Worm (Caenorhabditis elegans) whole organism, mixed stage, embryonic: ENCODE measurements around the gene F47C12.6.

Experiments used
- M03D4.4 ChIP-seq: sonication (generic microtip); optimal IDR thresholded peaks from 2 replicates; lab custom pipeline; 2017; ENCODE audit warnings: mild to moderate bottlenecking, missing genetic modification characterization, missing compliant biosample characterization
- bed-3 ChIP-seq: fragments of 200-800 bp; sonication (Bioruptor generic); optimal IDR thresholded peaks from 3 replicates; lab custom pipeline; 2018; ENCODE audit warnings: mild to moderate bottlenecking, missing genetic modification characterization, moderate library complexity, missing compliant biosample characterization
- blmp-1 ChIP-seq: fragments of 150-350 bp; optimal IDR thresholded peaks from 2 replicates; lab custom pipeline; 2014; ENCODE audit warnings: missing biosample characterization, missing genetic modification characterization
- ceh-39 ChIP-seq: fragments of 150-350 bp; optimal IDR thresholded peaks from 2 replicates; lab custom pipeline; 2014; ENCODE audit warnings: missing biosample characterization, missing genetic modification characterization
- ceh-43 ChIP-seq: fragments of 200-800 bp; sonication (Bioruptor generic); optimal IDR thresholded peaks from 2 replicates; lab custom pipeline; 2018; ENCODE audit warnings: mild to moderate bottlenecking, missing genetic modification characterization, moderate library complexity, missing compliant biosample characterization
- ceh-83 ChIP-seq: fragments of 200-800 bp; sonication (Bioruptor generic); optimal IDR thresholded peaks from 2 replicates; lab custom pipeline; 2018; ENCODE audit warnings: mild to moderate bottlenecking, missing genetic modification characterization, missing compliant biosample characterization
- ces-1 ChIP-seq: fragments of 150-350 bp; optimal IDR thresholded peaks from 2 replicates; lab custom pipeline; 2014; ENCODE audit warnings: missing biosample characterization, missing genetic modification reagents, missing genetic modification characterization
- drap-1 ChIP-seq: fragments of 200-800 bp; sonication (Bioruptor generic); optimal IDR thresholded peaks from 3 replicates; lab custom pipeline; 2018; ENCODE audit warnings: mild to moderate bottlenecking, missing genetic modification characterization, missing compliant biosample characterization
- elt-1 ChIP-seq: sonication (generic microtip); optimal IDR thresholded peaks from 2 replicates; lab custom pipeline; 2017; ENCODE audit warnings: missing genetic modification characterization, mild to moderate bottlenecking, missing compliant biosample characterization, antibody characterized with exemption, moderate library complexity, borderline replicate concordance; ENCODE audit not compliant: insufficient read depth
- elt-3 ChIP-seq: fragments of 150-350 bp; optimal IDR thresholded peaks from 2 replicates; lab custom pipeline; 2014; ENCODE audit warnings: missing biosample characterization, missing genetic modification characterization
- flh-1 ChIP-seq: fragments of 200-800 bp; sonication (Bioruptor generic); optimal IDR thresholded peaks from 2 replicates; lab custom pipeline; 2018; ENCODE audit warnings: mild to moderate bottlenecking, missing genetic modification characterization, moderate library complexity, missing compliant biosample characterization
- ham-2 ChIP-seq: fragments of 200-800 bp; sonication (Bioruptor generic); optimal IDR thresholded peaks from 2 replicates; lab custom pipeline; 2018; ENCODE audit warnings: mild to moderate bottlenecking, missing genetic modification characterization, missing compliant biosample characterization
- hlh-1 ChIP-seq: fragments of 150-350 bp; optimal IDR thresholded peaks from 2 replicates; lab custom pipeline; 2014; ENCODE audit warnings: missing biosample characterization, missing genetic modification reagents, missing genetic modification characterization
- lin-32 ChIP-seq: fragments of 200-800 bp; sonication (Bioruptor generic); optimal IDR thresholded peaks from 2 replicates; lab custom pipeline; 2018; ENCODE audit warnings: mild to moderate bottlenecking, missing genetic modification characterization, missing compliant biosample characterization
- lsy-2 ChIP-seq: fragments of 150-350 bp; optimal IDR thresholded peaks from 2 replicates; lab custom pipeline; 2014; ENCODE audit warnings: missing biosample characterization, missing genetic modification characterization
- mab-5 ChIP-seq: fragments of 150-350 bp; optimal IDR thresholded peaks from 2 replicates; lab custom pipeline; 2014; ENCODE audit warnings: missing biosample characterization, missing genetic modification characterization
- mep-1 ChIP-seq: fragments of 150-350 bp; optimal IDR thresholded peaks from 2 replicates; lab custom pipeline; 2017; ENCODE audit warnings: missing biosample characterization, missing genetic modification reagents, missing genetic modification characterization, inconsistent platforms
- mls-2 ChIP-seq: sonication (generic microtip); optimal IDR thresholded peaks from 2 replicates; lab custom pipeline; 2016; ENCODE audit warnings: mild to moderate bottlenecking, missing genetic modification characterization, moderate library complexity, missing compliant biosample characterization
- nhr-12 ChIP-seq: fragments of 150-350 bp; optimal IDR thresholded peaks from 2 replicates; lab custom pipeline; 2014; ENCODE audit warnings: missing biosample characterization, missing genetic modification characterization
- nhr-237 ChIP-seq: fragments of 150-350 bp; optimal IDR thresholded peaks from 2 replicates; lab custom pipeline; 2014; ENCODE audit warnings: missing biosample characterization, missing genetic modification characterization
- nhr-28 ChIP-seq: fragments of 150-350 bp; optimal IDR thresholded peaks from 2 replicates; lab custom pipeline; 2014; ENCODE audit warnings: missing biosample characterization, missing genetic modification characterization
- nhr-76 ChIP-seq: sonication (generic microtip); optimal IDR thresholded peaks from 2 replicates; lab custom pipeline; 2017; ENCODE audit warnings: missing biosample characterization, missing genetic modification characterization
- pha-4 ChIP-seq: fragments of 150-350 bp; optimal IDR thresholded peaks from 2 replicates; lab custom pipeline; 2018; ENCODE audit warnings: missing biosample characterization, missing genetic modification reagents, missing genetic modification characterization
- sem-2 ChIP-seq: fragments of 200-800 bp; sonication (Bioruptor generic); optimal IDR thresholded peaks from 2 replicates; lab custom pipeline; 2018; ENCODE audit warnings: mild to moderate bottlenecking, missing genetic modification characterization, missing compliant biosample characterization
- snpc-4 ChIP-seq: fragments of 150-350 bp; optimal IDR thresholded peaks from 2 replicates; lab custom pipeline; 2014; ENCODE audit warnings: missing biosample characterization, missing genetic modification characterization
- sptf-1 ChIP-seq: sonication (generic microtip); optimal IDR thresholded peaks from 2 replicates; lab custom pipeline; 2017; ENCODE audit warnings: mild to moderate bottlenecking, missing genetic modification characterization, moderate library complexity, missing compliant biosample characterization
- tbx-8 ChIP-seq: fragments of 200-800 bp; sonication (Bioruptor generic); optimal IDR thresholded peaks from 2 replicates; lab custom pipeline; 2018; ENCODE audit warnings: mild to moderate bottlenecking, missing genetic modification characterization, moderate library complexity, missing compliant biosample characterization
- unc-120 ChIP-seq: sonication (generic microtip); optimal IDR thresholded peaks from 2 replicates; lab custom pipeline; 2017; ENCODE audit warnings: missing genetic modification characterization, missing compliant biosample characterization; ENCODE audit not compliant: poor library complexity, severe bottlenecking
- unc-39 ChIP-seq: fragments of 150-350 bp; optimal IDR thresholded peaks from 2 replicates; lab custom pipeline; 2014; ENCODE audit warnings: missing biosample characterization, missing genetic modification characterization
- zip-8 ChIP-seq: fragments of 150-350 bp; optimal IDR thresholded peaks from 2 replicates; lab custom pipeline; 2014; ENCODE audit warnings: missing biosample characterization, missing genetic modification characterization
- ztf-11 ChIP-seq: fragments of 150-350 bp; optimal IDR thresholded peaks from 2 replicates; lab custom pipeline; 2014; ENCODE audit warnings: missing biosample characterization, missing genetic modification characterization

F47C12.6 gene

ce11 chrIV:4018692-4019387 is 25.6 kb upstream of the F47C12.6 start:
- TF ChIP-seq mls-2 (no peak), ztf-11 (tag; lab: Kevin White, UChicago) (no peak), ceh-39 (no peak), unc-39 (tag; lab: Kevin White, UChicago) (no peak), zip-8 (tag; lab: Kevin White, UChicago) (no peak), elt-1 (tag; lab: Kevin White, UChicago) (peak; percentile 17)

ce11 chrIV:4016723-4017122 is 23.5 kb upstream of the F47C12.6 start:
- TF ChIP-seq nhr-28 (tag; lab: Kevin White, UChicago): no peak
- no peak for TF ChIP-seq mab-5 (tag; lab: Kevin White, UChicago)
- TF ChIP-seq flh-1 (GFP tag; lab: Kevin White, UChicago): no peak
- TF ChIP-seq ces-1 (GFP tag; lab: Kevin White, UChicago): no peak
- TF ChIP-seq M03D4.4 (tag; lab: Kevin White, UChicago): no peak
- TF ChIP-seq pha-4 (tag; lab: Kevin White, UChicago): no peak
- TF ChIP-seq nhr-12 (tag; lab: Kevin White, UChicago): no peak
- no peak for TF ChIP-seq hlh-1 (tag; lab: Kevin White, UChicago)
- TF ChIP-seq lin-32 (GFP tag; lab: Kevin White, UChicago): no peak
- no peak for TF ChIP-seq ceh-43 (GFP tag; lab: Kevin White, UChicago)
- no peak for TF ChIP-seq ceh-83 (GFP tag; lab: Kevin White, UChicago)
- TF ChIP-seq ham-2 (GFP tag; lab: Kevin White, UChicago): no peak
- TF ChIP-seq mep-1 (tag; lab: Kevin White, UChicago): no peak
- TF ChIP-seq nhr-76 (tag; lab: Kevin White, UChicago): no peak
- TF ChIP-seq, all 35 proteins: peak for 0

ce11 chrIV:4015660-4016059 is 22.5 kb upstream of the F47C12.6 start:
- TF ChIP-seq nhr-12 (tag; lab: Kevin White, UChicago) (no peak), sptf-1 (no peak), blmp-1 (tag; lab: Kevin White, UChicago) (no peak), zip-8 (tag; lab: Kevin White, UChicago) (no peak)
- TF ChIP-seq, all 35 proteins: peak for 0

- no peak for TF ChIP-seq bed-3 (GFP tag; lab: Kevin White, UChicago)
- TF ChIP-seq ham-2 (GFP tag; lab: Kevin White, UChicago): no peak
- no peak for TF ChIP-seq nhr-237 (tag; lab: Kevin White, UChicago)
- TF ChIP-seq elt-1 (tag; lab: Kevin White, UChicago): no peak
- no peak for TF ChIP-seq mab-5 (tag; lab: Kevin White, UChicago)
Observed at ce11 chrIV:4014341-4014826, 21.2 kb upstream of the F47C12.6 start.

- TF ChIP-seq hlh-1 (tag; lab: Kevin White, UChicago): no peak
- no peak for TF ChIP-seq unc-39 (tag; lab: Kevin White, UChicago)
- no peak for TF ChIP-seq unc-120
- no peak for TF ChIP-seq nhr-76 (tag; lab: Kevin White, UChicago)
- TF ChIP-seq, all 35 proteins: peak for 0
Observed at ce11 chrIV:4013621-4014020, 20.4 kb upstream of the F47C12.6 start.

ce11 chrIV:4009923-4010322 is 16.7 kb upstream of the F47C12.6 start:
- TF ChIP-seq sptf-1: no peak
- no peak for TF ChIP-seq ceh-43 (GFP tag; lab: Kevin White, UChicago)
- no peak for TF ChIP-seq elt-3 (tag; lab: Kevin White, UChicago)
- no peak for TF ChIP-seq unc-120
- no peak for TF ChIP-seq ceh-39
- TF ChIP-seq blmp-1 (tag; lab: Kevin White, UChicago): no peak
- TF ChIP-seq ces-1 (GFP tag; lab: Kevin White, UChicago): no peak
- no peak for TF ChIP-seq snpc-4 (tag; lab: Kevin White, UChicago)
- no peak for TF ChIP-seq elt-1 (tag; lab: Kevin White, UChicago)
- TF ChIP-seq sem-2 (GFP tag; lab: Kevin White, UChicago): no peak
- no peak for TF ChIP-seq nhr-76 (tag; lab: Kevin White, UChicago)
- TF ChIP-seq zip-8 (tag; lab: Kevin White, UChicago): no peak
- TF ChIP-seq nhr-237 (tag; lab: Kevin White, UChicago): no peak
- TF ChIP-seq tbx-8 (GFP tag; lab: Kevin White, UChicago): no peak
- no peak for TF ChIP-seq lsy-2 (tag; lab: Kevin White, UChicago)
- no peak for TF ChIP-seq drap-1 (GFP tag; lab: Kevin White, UChicago)
